Worm (Caenorhabditis elegans) whole organism, early embryonic: ENCODE data around the gene F25E5.9.

Experiments
- B0310.2 ChIP-seq: sonication (generic microtip); optimal IDR thresholded peaks from 2 replicates; lab custom pipeline; 2016; ENCODE audit warnings: mild to moderate bottlenecking, missing genetic modification characterization, missing compliant biosample characterization
- aly-1 ChIP-seq: sonication (generic microtip); optimal IDR thresholded peaks from 2 replicates; lab custom pipeline; 2016; ENCODE audit warnings: missing genetic modification characterization, missing compliant biosample characterization
- ama-1 ChIP-seq: fragments of 150-350 bp; optimal IDR thresholded peaks from 2 replicates; lab custom pipeline; 2014
- ceh-13 ChIP-seq: fragments of 200-800 bp; sonication (Bioruptor generic); optimal IDR thresholded peaks from 2 replicates; lab custom pipeline; 2018; ENCODE audit warnings: mild to moderate bottlenecking, missing genetic modification characterization, missing compliant biosample characterization
- ceh-36 ChIP-seq: sonication (generic microtip); optimal IDR thresholded peaks from 2 replicates; lab custom pipeline; 2016; ENCODE audit warnings: missing genetic modification characterization, inconsistent platforms, missing compliant biosample characterization
- ets-7 ChIP-seq: sonication (generic microtip); optimal IDR thresholded peaks from 2 replicates; lab custom pipeline; 2016; ENCODE audit warnings: missing genotype, missing genetic modification characterization, missing compliant biosample characterization
- flt-1 ChIP-seq: fragments of 200-800 bp; sonication (Bioruptor generic); IDR thresholded peaks from 2 replicates; pipeline ENCODE4 v1.3.6; 2022; ENCODE audit warnings: missing genetic modification characterization, missing compliant biosample characterization
- hmbx-1 ChIP-seq: sonication (generic microtip); optimal IDR thresholded peaks from 2 replicates; lab custom pipeline; 2016; ENCODE audit warnings: mild to moderate bottlenecking, missing genetic modification characterization, missing compliant biosample characterization
- pes-1 ChIP-seq: fragments of 200-800 bp; sonication (Bioruptor generic); IDR thresholded peaks from 2 replicates; pipeline ENCODE4 v1.3.6; 2022; ENCODE audit warnings: missing genetic modification reagents, missing genetic modification characterization, missing compliant biosample characterization
- scrt-1 ChIP-seq: fragments of 200-800 bp; sonication (Bioruptor generic); IDR thresholded peaks from 2 replicates; pipeline ENCODE4 v1.3.6; 2022; ENCODE audit warnings: missing genetic modification characterization, missing compliant biosample characterization
- tra-4 ChIP-seq: sonication (generic microtip); optimal IDR thresholded peaks from 2 replicates; lab custom pipeline; 2017; ENCODE audit warnings: missing genetic modification characterization, missing compliant biosample characterization

ce11 chrV:7400588-7400987 lies 37.1 kb downstream of the F25E5.9 start, which contains the start of gene srx-60:
- TF ChIP-seq ets-7 (tag; lab: Kevin White, UChicago) (no peak), tra-4 (tag; lab: Kevin White, UChicago) (no peak), ceh-13 (no peak), pes-1 (GFP tag; lab: Robert Waterston, UW) (no peak), ama-1 (lab: Kevin White, UChicago) (no peak), scrt-1 (GFP tag; lab: Robert Waterston, UW) (no peak), B0310.2 (no peak), flt-1 (GFP tag; lab: Robert Waterston, UW) (no peak), hmbx-1 (no peak), ceh-36 (tag; lab: Kevin White, UChicago) (no peak), aly-1 (tag; lab: Kevin White, UChicago) (no peak)
